Worm (Caenorhabditis elegans): ENCODE results near the gene T20B12.7.

The T20B12.7 gene

DNA sequence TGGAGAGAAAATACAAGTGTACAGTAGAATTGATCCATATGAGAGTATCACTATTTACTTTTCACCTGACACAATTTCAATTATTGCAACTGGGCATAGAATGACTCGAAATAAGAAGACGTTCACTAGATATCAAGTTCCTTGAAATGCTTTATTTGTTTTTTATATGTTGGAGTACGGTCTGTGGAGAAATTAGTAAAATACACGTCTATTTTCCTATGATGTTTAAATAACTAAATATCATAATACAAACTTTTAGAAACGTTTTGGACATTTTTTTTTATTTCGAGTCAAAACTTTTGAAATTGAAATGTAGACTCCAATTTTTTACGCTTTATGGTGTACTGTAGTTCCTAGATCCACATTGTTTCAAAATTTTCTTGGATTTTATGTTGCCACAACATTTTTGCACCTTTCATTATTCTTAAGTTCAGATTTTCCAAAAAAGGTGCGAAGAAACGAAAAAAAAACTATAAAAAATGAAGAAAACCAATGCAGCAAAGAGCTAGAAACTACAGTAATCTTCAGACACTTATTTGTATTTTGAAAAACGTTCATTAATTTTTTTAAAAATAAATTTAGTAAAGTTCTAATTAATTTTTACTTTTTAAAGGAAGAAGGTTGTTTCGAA, 9.3 kb downstream of the T20B12.7 start (continued):
- TF ChIP-seq dve-1 (tag; optimal IDR thresholded peaks at IDR 0.05; ENCODE audit: insufficient read depth) (peak; percentile 1), madf-9 (GFP tag; conservative IDR thresholded peaks at IDR 0.05) (no peak), T26A8.4 (GFP tag; IDR thresholded peaks at IDR 0.05) (peak; percentile 81; the same call in 1 of the 2 replicates), ceh-62 (tag; optimal IDR thresholded peaks at IDR 0.05) (no peak), spr-1 (tag; optimal IDR thresholded peaks at IDR 0.05) (no peak), mxl-3 (GFP tag; optimal IDR thresholded peaks at IDR 0.05) (no peak), nhr-28 (tag; optimal IDR thresholded peaks at IDR 0.05) (no peak), lin-29 (GFP tag; IDR thresholded peaks at IDR 0.05) (no peak), unc-39 (tag; optimal IDR thresholded peaks at IDR 0.05) (no peak), tra-1 (GFP tag; IDR thresholded peaks at IDR 0.05) (no peak), hif-1 (tag; optimal IDR thresholded peaks at IDR 0.05) (no peak), F37D6.2 (tag; optimal IDR thresholded peaks at IDR 0.05) (no peak), ztf-11 (tag; optimal IDR thresholded peaks at IDR 0.05) (no peak), unc-62 (GFP tag; optimal IDR thresholded peaks at IDR 0.05 in 1 of 2) (no peak), unc-62 (tag; optimal IDR thresholded peaks at IDR 0.05) (no peak), zip-2 (tag; optimal IDR thresholded peaks at IDR 0.05) (no peak), nhr-6 (tag; optimal IDR thresholded peaks at IDR 0.05) (no peak), daf-12 (tag; optimal IDR thresholded peaks at IDR 0.05) (no peak), dmd-8 (GFP tag; IDR thresholded peaks at IDR 0.05) (no peak), nhr-76 (tag; optimal IDR thresholded peaks at IDR 0.05) (no peak), F26F4.8 (GFP tag; conservative IDR thresholded peaks at IDR 0.05) (no peak), ceh-32 (tag; optimal IDR thresholded peaks at IDR 0.05; ENCODE audit: poor library complexity) (no peak), F10B5.3 (tag; optimal IDR thresholded peaks at IDR 0.05) (no peak), R02D3.7 (tag; optimal IDR thresholded peaks at IDR 0.05) (no peak), dmd-6 (GFP tag; IDR thresholded peaks at IDR 0.05) (no peak), daf-16 (GFP tag; optimal IDR thresholded peaks at IDR 0.05) (no peak), daf-16 (tag; optimal IDR thresholded peaks at IDR 0.05) (peak; percentile 33), sdz-12 (GFP tag; optimal IDR thresholded peaks at IDR 0.05) (peak; percentile 83), egl-43 (GFP tag; IDR thresholded peaks at IDR 0.05) (no peak), snpc-4 (tag; optimal IDR thresholded peaks at IDR 0.05) (no peak), nhr-48 (tag; optimal IDR thresholded peaks at IDR 0.05) (peak; percentile 38), rbr-2 (tag; optimal IDR thresholded peaks at IDR 0.05) (no peak), mdt-29 (GFP tag; IDR thresholded peaks at IDR 0.05) (no peak), set-16 (GFP tag; IDR thresholded peaks at IDR 0.05) (no peak), ces-1 (GFP tag; optimal IDR thresholded peaks at IDR 0.05) (no peak), zfp-2 (tag; optimal IDR thresholded peaks at IDR 0.05) (no peak), hmg-1.1 (GFP tag; IDR thresholded peaks at IDR 0.05) (no peak), cey-2 (tag; optimal IDR thresholded peaks at IDR 0.05; ENCODE audit: borderline replicate concordance, insufficient read depth) (no peak), hlh-30 (tag; optimal IDR thresholded peaks at IDR 0.05; ENCODE audit: insufficient read depth) (no peak), skn-1 (tag; optimal IDR thresholded peaks at IDR 0.05) (no peak), lin-39 (tag; optimal IDR thresholded peaks at IDR 0.05) (no peak), mep-1 (tag; optimal IDR thresholded peaks at IDR 0.05) (peak; percentile 90), spr-3 (GFP tag; optimal IDR thresholded peaks at IDR 0.05) (no peak), daf-8 (GFP tag; IDR thresholded peaks at IDR 0.05) (no peak), ama-1 (optimal IDR thresholded peaks at IDR 0.05) (no peak), lim-7 (GFP tag; IDR thresholded peaks at IDR 0.05) (no peak)
